Fruit fly (Drosophila melanogaster): ENCODE measurements around the gene EMC4.

- TF ChIP-seq CG13204 (GFP tag; optimal IDR thresholded peaks at IDR 0.05) (no peak), CG34367 (tag; optimal IDR thresholded peaks at IDR 0.05) (no peak), CG12605 (GFP tag; IDR thresholded peaks at IDR 0.05) (no peak), Pif1B (GFP tag; optimal IDR thresholded peaks at IDR 0.05) (no peak), CG4496 (GFP tag; IDR thresholded peaks at IDR 0.05) (no peak), CG32121 (GFP tag; IDR thresholded peaks at IDR 0.05) (no peak), EcR (GFP tag; optimal IDR thresholded peaks at IDR 0.05) (no peak), CG10348 (GFP tag; IDR thresholded peaks at IDR 0.05) (no peak)
These were observed 11.3 kb upstream of the EMC4 start for dm6 chr3L:22879344-22879723.
